Fruit fly (Drosophila melanogaster) whole organism, embryonic: ENCODE data around the gene Ubc7.

Source experiments
- Aef1 ChIP-seq: fragments of 200-800 bp; sonication (Bioruptor generic); IDR thresholded peaks from 3 replicates; pipeline ENCODE4 v1.3.6; 2022; ENCODE audit warnings: missing biosample characterization, missing genetic modification characterization
- CG10654 ChIP-seq: fragments of 200-800 bp; sonication (Bioruptor generic); optimal IDR thresholded peaks from 2 replicates; lab custom pipeline; 2016; ENCODE audit warnings: missing biosample characterization, missing genetic modification characterization
- CG10979 ChIP-seq: fragments of 200-800 bp; sonication (Bioruptor generic); optimal IDR thresholded peaks from 2 replicates; lab custom pipeline; 2018; ENCODE audit warnings: missing biosample characterization, mild to moderate bottlenecking, missing genetic modification characterization, moderate library complexity
- CG12155 ChIP-seq: fragments of 200-800 bp; sonication (Bioruptor generic); optimal IDR thresholded peaks from 3 replicates; lab custom pipeline; 2016; ENCODE audit warnings: missing biosample characterization, missing genetic modification characterization
- CG12659 ChIP-seq: fragments of 200-800 bp; sonication (Bioruptor generic); optimal IDR thresholded peaks from 3 replicates; lab custom pipeline; 2017; ENCODE audit warnings: mild to moderate bottlenecking, missing biosample characterization, missing genetic modification reagents, missing genetic modification characterization
- CG14050 ChIP-seq: fragments of 200-800 bp; sonication (Bioruptor generic); IDR thresholded peaks from 3 replicates; pipeline ENCODE4 v1.3.6; 2022; ENCODE audit warnings: missing biosample characterization, missing genetic modification characterization
- CG14860 ChIP-seq: fragments of 200-800 bp; sonication (Bioruptor generic); IDR thresholded peaks from 3 replicates; pipeline ENCODE4 v1.3.6; 2022; ENCODE audit warnings: missing biosample characterization, missing genetic modification characterization; ENCODE audit not compliant: partially characterized antibody
- CG1647 ChIP-seq: fragments of 200-800 bp; sonication (Bioruptor generic); optimal IDR thresholded peaks from 3 replicates; lab custom pipeline; 2016; ENCODE audit warnings: missing biosample characterization, missing genetic modification characterization
- CG18619 ChIP-seq: fragments of 200-800 bp; sonication (Bioruptor generic); optimal IDR thresholded peaks from 3 replicates; lab custom pipeline; 2017; ENCODE audit warnings: missing biosample characterization, mild to moderate bottlenecking, missing genetic modification characterization
- CG2678 ChIP-seq: fragments of 200-800 bp; sonication (Bioruptor generic); optimal IDR thresholded peaks from 3 replicates; lab custom pipeline; 2019; ENCODE audit warnings: missing biosample characterization, mild to moderate bottlenecking, missing genetic modification characterization, moderate library complexity
- CG31388 ChIP-seq: fragments of 200-800 bp; sonication (Bioruptor generic); optimal IDR thresholded peaks from 2 replicates; lab custom pipeline; 2016; ENCODE audit warnings: missing biosample characterization, missing genetic modification characterization
- CG31441 ChIP-seq: fragments of 200-800 bp; sonication (Bioruptor generic); IDR thresholded peaks from 2 replicates; pipeline ENCODE4 v1.3.6; 2022; ENCODE audit warnings: missing biosample characterization, missing genetic modification characterization
- CG3407 ChIP-seq: fragments of 200-800 bp; sonication (Bioruptor generic); optimal IDR thresholded peaks from 2 replicates; lab custom pipeline; 2018; ENCODE audit warnings: missing biosample characterization, mild to moderate bottlenecking, missing genetic modification characterization
- CG4424 ChIP-seq: fragments of 200-800 bp; sonication (Bioruptor generic); optimal IDR thresholded peaks from 3 replicates; lab custom pipeline; 2016; ENCODE audit warnings: missing biosample characterization, missing genetic modification characterization
- CG5180 ChIP-seq: fragments of 200-800 bp; sonication (Bioruptor generic); optimal IDR thresholded peaks from 3 replicates; lab custom pipeline; 2017; ENCODE audit warnings: missing biosample characterization, missing genetic modification characterization, mild to moderate bottlenecking, moderate library complexity, missing genetic modification reagents
- CG5953 ChIP-seq: fragments of 200-800 bp; sonication (Bioruptor generic); IDR thresholded peaks from 2 replicates; pipeline ENCODE4 v1.3.6; 2022; ENCODE audit warnings: missing biosample characterization, missing genetic modification characterization
- CG6689 ChIP-seq: fragments of 200-800 bp; sonication (Bioruptor generic); IDR thresholded peaks from 2 replicates; pipeline ENCODE4 v1.3.6; 2022; ENCODE audit warnings: missing biosample characterization, missing genetic modification characterization
- CG6854 ChIP-seq: fragments of 200-800 bp; sonication (Bioruptor generic); optimal IDR thresholded peaks from 3 replicates; lab custom pipeline; 2017; ENCODE audit warnings: missing biosample characterization, mild to moderate bottlenecking, missing genetic modification characterization
- CG9437 ChIP-seq: fragments of 200-800 bp; sonication (Bioruptor generic); optimal IDR thresholded peaks from 2 replicates; lab custom pipeline; 2018; ENCODE audit warnings: missing biosample characterization, mild to moderate bottlenecking, missing genetic modification characterization
- CG9727 ChIP-seq: fragments of 200-800 bp; sonication (Bioruptor generic); optimal IDR thresholded peaks from 3 replicates; lab custom pipeline; 2017; ENCODE audit warnings: missing biosample characterization, mild to moderate bottlenecking, missing genetic modification characterization
- Drgx ChIP-seq: fragments of 200-800 bp; sonication (Bioruptor generic); IDR thresholded peaks from 2 replicates; pipeline ENCODE4 v1.3.6; 2022; ENCODE audit warnings: missing biosample characterization, missing genetic modification characterization
- E2f2 ChIP-seq: fragments of 200-800 bp; sonication (Bioruptor generic); IDR thresholded peaks from 2 replicates; pipeline ENCODE4 v1.3.6; 2022; ENCODE audit warnings: missing biosample characterization, missing genetic modification characterization
- Gsc ChIP-seq: fragments of 200-800 bp; sonication (Bioruptor generic); IDR thresholded peaks from 2 replicates; pipeline ENCODE4 v1.3.6; 2022; ENCODE audit warnings: missing biosample characterization, missing genetic modification characterization
- Hand ChIP-seq: fragments of 200-800 bp; sonication (Bioruptor generic); optimal IDR thresholded peaks from 2 replicates; lab custom pipeline; 2017; ENCODE audit warnings: mild to moderate bottlenecking, missing biosample characterization, missing genetic modification reagents, missing genetic modification characterization
- Hmr ChIP-seq: fragments of 200-800 bp; sonication (Bioruptor generic); optimal IDR thresholded peaks from 3 replicates; lab custom pipeline; 2017; ENCODE audit warnings: mild to moderate bottlenecking, missing biosample characterization, missing genetic modification reagents, missing genetic modification characterization
- Hr51 ChIP-seq, 2 experiments: fragments of 200-800 bp; sonication (Bioruptor generic); optimal IDR thresholded peaks; 2 replicates in 1 of 2; 3 replicates in 1 of 2; lab custom pipeline; 2016 to 2018; ENCODE audit warnings: missing biosample characterization in 2 of 2, missing genetic modification characterization in 2 of 2, mild to moderate bottlenecking in 1 of 2, moderate library complexity in 1 of 2
- Max ChIP-seq: fragments of 200-800 bp; sonication (Bioruptor generic); optimal IDR thresholded peaks from 2 replicates; lab custom pipeline; 2016; ENCODE audit warnings: missing biosample characterization, mild to moderate bottlenecking, missing genetic modification characterization
- Ravus ChIP-seq: fragments of 200-800 bp; sonication (Bioruptor generic); IDR thresholded peaks from 2 replicates; pipeline ENCODE4 v1.3.6; 2022; ENCODE audit warnings: missing biosample characterization, missing genetic modification characterization
- Sox102F ChIP-seq: fragments of 200-800 bp; sonication (Bioruptor generic); optimal IDR thresholded peaks from 2 replicates; lab custom pipeline; 2018; ENCODE audit warnings: missing biosample characterization, mild to moderate bottlenecking, missing genetic modification characterization, moderate library complexity
- ac ChIP-seq: fragments of 200-800 bp; sonication (Bioruptor generic); optimal IDR thresholded peaks from 3 replicates; lab custom pipeline; 2017; ENCODE audit warnings: missing biosample characterization, mild to moderate bottlenecking, missing genetic modification characterization
- ara ChIP-seq: fragments of 200-800 bp; sonication (Bioruptor generic); IDR thresholded peaks from 2 replicates; pipeline ENCODE4 v1.3.6; 2022; ENCODE audit warnings: missing biosample characterization, missing genetic modification characterization
- az2 ChIP-seq: fragments of 200-800 bp; sonication (Bioruptor generic); optimal IDR thresholded peaks from 3 replicates; lab custom pipeline; 2016; ENCODE audit warnings: missing biosample characterization, missing genetic modification characterization
- bab2 ChIP-seq: fragments of 200-800 bp; sonication (Bioruptor generic); optimal IDR thresholded peaks from 2 replicates; lab custom pipeline; 2016; ENCODE audit warnings: missing biosample characterization, missing genetic modification characterization
- bowl ChIP-seq: fragments of 200-800 bp; sonication (Bioruptor generic); IDR thresholded peaks from 2 replicates; pipeline ENCODE4 v1.3.6; 2022; ENCODE audit warnings: missing biosample characterization, missing genetic modification characterization
- dmrt99B ChIP-seq: fragments of 200-800 bp; sonication (Bioruptor generic); optimal IDR thresholded peaks from 2 replicates; lab custom pipeline; 2018; ENCODE audit warnings: missing biosample characterization, mild to moderate bottlenecking, missing genetic modification characterization, moderate library complexity
- dpn ChIP-seq, 2 experiments: fragments of 200-800 bp; sonication (Bioruptor generic); optimal IDR thresholded peaks; 3 replicates each; lab custom pipeline; 2016; ENCODE audit warnings: missing biosample characterization in 2 of 2, missing genetic modification characterization in 2 of 2
- hb ChIP-seq: fragments of 200-800 bp; sonication (Bioruptor generic); IDR thresholded peaks from 3 replicates; pipeline ENCODE4 v1.3.6; 2022; ENCODE audit warnings: missing biosample characterization, missing genetic modification characterization; ENCODE audit not compliant: partially characterized antibody
- phol ChIP-seq: fragments of 200-800 bp; sonication (Bioruptor generic); optimal IDR thresholded peaks from 3 replicates; lab custom pipeline; 2018; ENCODE audit warnings: missing biosample characterization, mild to moderate bottlenecking, missing genetic modification characterization, moderate library complexity
- pzg ChIP-seq: fragments of 200-800 bp; sonication (Bioruptor generic); optimal IDR thresholded peaks from 3 replicates; lab custom pipeline; 2018; ENCODE audit warnings: missing biosample characterization, mild to moderate bottlenecking, missing genetic modification characterization, moderate library complexity
- row ChIP-seq: fragments of 200-800 bp; sonication (Bioruptor generic); IDR thresholded peaks from 3 replicates; pipeline ENCODE4 v1.3.6; 2022; ENCODE audit warnings: missing biosample characterization, missing genetic modification characterization
- slbo ChIP-seq: fragments of 200-800 bp; sonication (Bioruptor generic); IDR thresholded peaks from 2 replicates; pipeline ENCODE4 v1.3.6; 2022; ENCODE audit warnings: missing biosample characterization, missing genetic modification characterization
- slou ChIP-seq: fragments of 200-800 bp; sonication (Bioruptor generic); optimal IDR thresholded peaks from 3 replicates; lab custom pipeline; 2016; ENCODE audit warnings: missing biosample characterization, missing genetic modification characterization
- ssp ChIP-seq: fragments of 200-800 bp; sonication (Bioruptor generic); IDR thresholded peaks from 2 replicates; pipeline ENCODE4 v1.3.6; 2022; ENCODE audit warnings: missing biosample characterization, missing genetic modification characterization
- trem ChIP-seq: fragments of 200-800 bp; optimal IDR thresholded peaks from 3 replicates; lab custom pipeline; 2019; ENCODE audit warnings: missing biosample characterization, mild to moderate bottlenecking, missing genetic modification characterization, moderate library complexity
- unpg ChIP-seq: fragments of 200-800 bp; sonication (Bioruptor generic); optimal IDR thresholded peaks from 3 replicates; lab custom pipeline; 2018; ENCODE audit warnings: missing biosample characterization, mild to moderate bottlenecking, missing genetic modification characterization, moderate library complexity

Gene Ubc7

dm6 chrX:16579978-16580377, 13.5 kb upstream of the Ubc7 start (continued):
- TF ChIP-seq CG4424 (GFP tag; lab: Kevin White, UChicago) (peak; percentile 37), CG5953 (no peak), Gsc (GFP tag; lab: Robert Waterston, UW) (no peak), Hand (peak; percentile 66), E2f2 (GFP tag; lab: Robert Waterston, UW) (0 out of 2 replicates have a peak, but pooled peaks have one; percentile 10), pzg (no peak), CG9437 (GFP tag; lab: Kevin White, UChicago) (peak; percentile 28), Aef1 (GFP tag; lab: Robert Waterston, UW) (0 out of 3 replicates have a peak, but pooled peaks have one; percentile 14), slou (GFP tag; lab: Kevin White, UChicago) (peak; percentile 6), dpn (GFP tag; optimal IDR thresholded peaks at IDR 0.05; lab: Kevin White, UChicago) (peak in 1 of 2 experiments; percentile 11), CG2678 (tag; lab: Kevin White, UChicago) (peak; percentile 76), CG3407 (GFP tag; lab: Kevin White, UChicago) (no peak), dmrt99B (tag; lab: Kevin White, UChicago) (peak; percentile 74), hb (GFP tag; lab: Robert Waterston, UW) (no peak), CG10979 (tag; lab: Kevin White, UChicago) (peak; percentile 41), CG6854 (GFP tag; lab: Kevin White, UChicago) (peak; percentile 18), ac (GFP tag; lab: Kevin White, UChicago) (no peak), Hmr (peak; percentile 67), Drgx (GFP tag; lab: Robert Waterston, UW) (peak; percentile 40; the same call in 1 of the 2 replicates), CG18619 (GFP tag; lab: Kevin White, UChicago) (peak; percentile 30), az2 (GFP tag; lab: Kevin White, UChicago) (peak; percentile 20), ssp (GFP tag; lab: Robert Waterston, UW) (0 out of 2 replicates have a peak, but pooled peaks have one; percentile 8), ara (0 out of 2 replicates have a peak, but pooled peaks have one; percentile 39), CG12155 (GFP tag; lab: Kevin White, UChicago) (peak; percentile 11), CG14860 (GFP tag; lab: Robert Waterston, UW) (no peak), unpg (GFP tag; lab: Kevin White, UChicago) (peak; percentile 41), bab2 (GFP tag; lab: Kevin White, UChicago) (peak; percentile 8), CG6689 (GFP tag; lab: Robert Waterston, UW) (peak; percentile 34; the same call in 1 of the 2 replicates), CG31441 (peak; percentile 64), Ravus (GFP tag; lab: Robert Waterston, UW) (no peak), slbo (peak; percentile 35), CG5180 (GFP tag; lab: Kevin White, UChicago) (peak; percentile 12), CG1647 (GFP tag; lab: Kevin White, UChicago) (no peak), CG12659 (GFP tag; lab: Kevin White, UChicago) (peak; percentile 16), phol (tag; lab: Kevin White, UChicago) (peak; percentile 59), CG9727 (GFP tag; lab: Kevin White, UChicago) (peak; percentile 57), trem (tag; lab: Kevin White, UChicago) (no peak), CG14050 (GFP tag; lab: Robert Waterston, UW) (no peak), Hr51 (GFP tag; optimal IDR thresholded peaks at IDR 0.05; lab: Kevin White, UChicago) (peak in 1 of 2 experiments; percentile 67), bowl (GFP tag; lab: Robert Waterston, UW) (no peak), CG31388 (GFP tag; lab: Kevin White, UChicago) (no peak), Sox102F (GFP tag; lab: Kevin White, UChicago) (peak; percentile 52), row (GFP tag; lab: Robert Waterston, UW) (peak; percentile 54; the same call in 2 of the 3 replicates), Max (GFP tag; lab: Kevin White, UChicago) (peak; percentile 8), CG10654 (GFP tag; lab: Kevin White, UChicago) (peak; percentile 20)
